Fruit fly (Drosophila melanogaster): ENCODE data around the gene primo-2.

primo-2 gene

dm6 chr3R:13686371-13687211 lies 25.0 kb downstream of the primo-2 start, which contains the start of gene omd (continued):
- TF ChIP-seq sna (GFP tag; IDR thresholded peaks at IDR 0.05; ENCODE audit: partially characterized antibody) (no peak), CG6791 (GFP tag; IDR thresholded peaks at IDR 0.05; ENCODE audit: partially characterized antibody) (no peak), HLH54F (GFP tag; optimal IDR thresholded peaks at IDR 0.05) (peak; percentile 41), ttk (GFP tag; IDR thresholded peaks at IDR 0.05) (no peak), fd96Cb (tag; optimal IDR thresholded peaks at IDR 0.05) (no peak), CG31388 (GFP tag; optimal IDR thresholded peaks at IDR 0.05) (no peak), psq (GFP tag; optimal IDR thresholded peaks at IDR 0.05) (peak; percentile 61), lov (optimal IDR thresholded peaks at IDR 0.05) (no peak), lov (GFP tag; IDR thresholded peaks at IDR 0.05) (peak; percentile 80), Dbx (GFP tag; IDR thresholded peaks at IDR 0.05) (0 out of 3 replicates have a peak, but pooled peaks have one; percentile 46), Hmx (GFP tag; optimal IDR thresholded peaks at IDR 0.05) (no peak), CG3281 (GFP tag; optimal IDR thresholded peaks at IDR 0.05) (peak; percentile 73), zf30C (GFP tag; optimal IDR thresholded peaks at IDR 0.05) (peak; percentile 81), vfl (GFP tag; optimal IDR thresholded peaks at IDR 0.05) (peak; percentile 12), B-H2 (GFP tag; optimal IDR thresholded peaks at IDR 0.05) (peak; percentile 34), CG12219 (GFP tag; optimal IDR thresholded peaks at IDR 0.05) (peak; percentile 61), gce (GFP tag; IDR thresholded peaks at IDR 0.05) (peak; percentile 67; the same call in 1 of the 3 replicates), Rfx (GFP tag; IDR thresholded peaks at IDR 0.05) (peak; percentile 72), CG17829 (tag; optimal IDR thresholded peaks at IDR 0.05) (peak; percentile 36), cad (GFP tag; optimal IDR thresholded peaks at IDR 0.05) (no peak), CG9817 (tag; optimal IDR thresholded peaks at IDR 0.05) (peak; percentile 17), ranshi (GFP tag; IDR thresholded peaks at IDR 0.05) (peak; percentile 47; the same call in 1 of the 2 replicates), Sry-β (GFP tag; optimal IDR thresholded peaks at IDR 0.05) (peak; percentile 32), B-H1 (GFP tag; IDR thresholded peaks at IDR 0.05) (no peak; the same call in 2 of the 3 replicates), CG32767 (GFP tag; IDR thresholded peaks at IDR 0.05) (peak; percentile 47; the same call in 1 of the 2 replicates), dmrt99B (tag; optimal IDR thresholded peaks at IDR 0.05) (no peak), CG14014 (GFP tag; IDR thresholded peaks at IDR 0.05) (peak; percentile 55; the same call in 1 of the 2 replicates), CG10959 (GFP tag; IDR thresholded peaks at IDR 0.05) (peak; percentile 56; the same call in 1 of the 2 replicates), CG9876 (GFP tag; optimal IDR thresholded peaks at IDR 0.05) (peak; percentile 43), sima (GFP tag; optimal IDR thresholded peaks at IDR 0.05) (peak; percentile 3), CG16815 (GFP tag; optimal IDR thresholded peaks at IDR 0.05) (no peak), Ravus (GFP tag; IDR thresholded peaks at IDR 0.05) (no peak; the same call in 1 of the 2 replicates), Bgb (GFP tag; IDR thresholded peaks at IDR 0.05; ENCODE audit: partially characterized antibody) (0 out of 2 replicates have a peak, but pooled peaks have one; percentile 15), CG30020 (tag; optimal IDR thresholded peaks at IDR 0.05) (no peak), br (optimal IDR thresholded peaks at IDR 0.05) (no peak), CG4328 (GFP tag; optimal IDR thresholded peaks at IDR 0.05) (peak; percentile 79), kni (GFP tag; optimal IDR thresholded peaks at IDR 0.05) (no peak), oc (tag; optimal IDR thresholded peaks at IDR 0.05) (no peak), CG3995 (GFP tag; optimal IDR thresholded peaks at IDR 0.05) (no peak), CG17568 (GFP tag; optimal IDR thresholded peaks at IDR 0.05) (no peak), bcd (GFP tag; optimal IDR thresholded peaks at IDR 0.05) (peak; percentile 70), NFAT (GFP tag; IDR thresholded peaks at IDR 0.05) (peak; percentile 37), tll (GFP tag; optimal IDR thresholded peaks at IDR 0.05) (no peak), nmo (GFP tag; optimal IDR thresholded peaks at IDR 0.05) (peak; percentile 8), MESR4 (GFP tag; optimal IDR thresholded peaks at IDR 0.05) (peak; percentile 10), C15 (GFP tag; IDR thresholded peaks at IDR 0.05) (0 out of 3 replicates have a peak, but pooled peaks have one; percentile 10), CG1602 (GFP tag; optimal IDR thresholded peaks at IDR 0.05) (peak; percentile 19), tx (GFP tag; optimal IDR thresholded peaks at IDR 0.05) (peak; percentile 40), CG14050 (GFP tag; IDR thresholded peaks at IDR 0.05) (peak; percentile 26; the same call in 1 of the 3 replicates)

Measured in whole organism, embryonic.